Worm (Caenorhabditis elegans) whole organism, young adult: Measurements from ENCODE around the gene F42A9.11.

Source experiments
- B0019.2 ChIP-seq: fragments of 200-800 bp; sonication (Bioruptor generic); conservative IDR thresholded peaks from 2 replicates; pipeline ENCODE4 v1.3.6; 2022; ENCODE audit warnings: missing genetic modification reagents, missing genetic modification characterization, missing compliant biosample characterization
- B0261.1 ChIP-seq: sonication (generic microtip); optimal IDR thresholded peaks from 2 replicates; lab custom pipeline; 2016; ENCODE audit warnings: mild to moderate bottlenecking, missing genetic modification characterization, moderate library complexity, missing compliant biosample characterization
- F10E7.11 ChIP-seq: sonication (generic microtip); optimal IDR thresholded peaks from 2 replicates; lab custom pipeline; 2017; ENCODE audit warnings: mild to moderate bottlenecking, missing genetic modification characterization, moderate library complexity, missing compliant biosample characterization
- F22D6.2 ChIP-seq: sonication (generic microtip); optimal IDR thresholded peaks from 2 replicates; lab custom pipeline; 2016; ENCODE audit warnings: mild to moderate bottlenecking, missing genetic modification characterization, missing compliant biosample characterization
- F23B12.7 ChIP-seq: sonication (generic microtip); optimal IDR thresholded peaks from 2 replicates; lab custom pipeline; 2017; ENCODE audit warnings: missing genetic modification characterization, mild to moderate bottlenecking, missing compliant biosample characterization, antibody characterized with exemption, moderate library complexity; ENCODE audit not compliant: insufficient read depth
- F39B2.1 ChIP-seq: fragments of 200-800 bp; sonication (Bioruptor generic); IDR thresholded peaks from 2 replicates; pipeline ENCODE4 v1.3.6; 2022; ENCODE audit warnings: missing genetic modification reagents, missing genetic modification characterization, missing compliant biosample characterization
- F57A8.1 ChIP-seq: fragments of 200-800 bp; sonication (Bioruptor generic); optimal IDR thresholded peaks from 2 replicates; lab custom pipeline; 2018; ENCODE audit warnings: mild to moderate bottlenecking, missing genetic modification characterization, moderate library complexity, missing compliant biosample characterization
- T07F8.4 ChIP-seq: sonication (generic microtip); optimal IDR thresholded peaks from 2 replicates; lab custom pipeline; 2016; ENCODE audit warnings: mild to moderate bottlenecking, missing genetic modification characterization, moderate library complexity, missing compliant biosample characterization
- Y53F4B.3 ChIP-seq: fragments of 200-800 bp; sonication (Bioruptor generic); IDR thresholded peaks from 2 replicates; pipeline ENCODE4 v1.3.6; 2022; ENCODE audit warnings: missing genetic modification reagents, missing genetic modification characterization, missing compliant biosample characterization
- Y79H2A.3 ChIP-seq: fragments of 200-800 bp; sonication (Bioruptor generic); conservative IDR thresholded peaks from 2 replicates; pipeline ENCODE4 v1.3.6; 2022; ENCODE audit warnings: missing genetic modification reagents, missing genetic modification characterization, missing compliant biosample characterization
- akir-1 ChIP-seq: fragments of 200-800 bp; sonication (Bioruptor generic); optimal IDR thresholded peaks from 2 replicates; lab custom pipeline; 2018; ENCODE audit warnings: mild to moderate bottlenecking, missing genetic modification characterization, moderate library complexity, missing compliant biosample characterization
- aptf-3 ChIP-seq: fragments of 200-800 bp; sonication (Bioruptor generic); IDR thresholded peaks from 2 replicates; pipeline ENCODE4 v1.3.6; 2022; ENCODE audit warnings: missing genetic modification characterization, missing compliant biosample characterization
- cebp-1 ChIP-seq, 2 experiments: fragments of 200-800 bp in 1 of 2; sonication (Bioruptor generic) in 1 of 2; sonication (generic microtip) in 1 of 2; IDR thresholded peaks in 1 of 2; optimal IDR thresholded peaks in 1 of 2; 2 replicates each; pipeline versions ENCODE4 v1.3.6 to Lab custom; 2017 to 2022; ENCODE audit warnings: missing compliant biosample characterization in 2 of 2, missing genetic modification characterization in 2 of 2, mild to moderate bottlenecking in 1 of 2, missing genetic modification reagents in 1 of 2, moderate library complexity in 1 of 2
- ceh-40 ChIP-seq: fragments of 200-800 bp; sonication (Bioruptor generic); IDR thresholded peaks from 2 replicates; pipeline ENCODE4 v1.3.6; 2022; ENCODE audit warnings: missing genetic modification characterization, missing compliant biosample characterization
- ceh-58 ChIP-seq: fragments of 200-800 bp; sonication (Bioruptor generic); IDR thresholded peaks from 2 replicates; pipeline ENCODE4 v1.3.6; 2022; ENCODE audit warnings: missing genetic modification characterization, missing compliant biosample characterization
- ceh-79 ChIP-seq: sonication (generic microtip); optimal IDR thresholded peaks from 2 replicates; lab custom pipeline; 2017; ENCODE audit warnings: mild to moderate bottlenecking, missing genetic modification characterization, missing compliant biosample characterization
- dox-1 ChIP-seq: fragments of 200-800 bp; sonication (Bioruptor generic); IDR thresholded peaks from 2 replicates; pipeline ENCODE4 v1.3.6; 2022; ENCODE audit warnings: missing genetic modification reagents, missing genetic modification characterization, missing compliant biosample characterization
- dpff-1 ChIP-seq: sonication (generic microtip); optimal IDR thresholded peaks from 2 replicates; lab custom pipeline; 2017; ENCODE audit warnings: mild to moderate bottlenecking, missing genetic modification characterization, missing compliant biosample characterization
- efl-1 ChIP-seq: fragments of 150-350 bp; optimal IDR thresholded peaks from 2 replicates; lab custom pipeline; 2014; ENCODE audit warnings: missing biosample characterization, missing genetic modification reagents, missing genetic modification characterization
- hmg-1.2 ChIP-seq: fragments of 200-800 bp; sonication (Bioruptor generic); IDR thresholded peaks from 2 replicates; pipeline ENCODE4 v1.3.6; 2022; ENCODE audit warnings: missing genetic modification reagents, missing genetic modification characterization, missing compliant biosample characterization
- hrde-1 ChIP-seq: sonication (generic microtip); optimal IDR thresholded peaks from 2 replicates; lab custom pipeline; 2016; ENCODE audit warnings: missing genetic modification characterization, mild to moderate bottlenecking, missing compliant biosample characterization, moderate library complexity, missing genotype, missing genetic modification reagents, borderline replicate concordance
- let-607 ChIP-seq, 2 experiments: fragments of 200-800 bp in 1 of 2; sonication (Bioruptor generic) in 1 of 2; sonication (generic microtip) in 1 of 2; optimal IDR thresholded peaks; 2 replicates each; lab custom pipeline; 2016 to 2018; ENCODE audit warnings: mild to moderate bottlenecking in 2 of 2, missing compliant biosample characterization in 2 of 2, missing genetic modification characterization in 2 of 2, moderate library complexity in 2 of 2, missing genotype in 1 of 2
- lin-26 ChIP-seq: fragments of 200-800 bp; sonication (Bioruptor generic); IDR thresholded peaks from 2 replicates; pipeline ENCODE4 v1.3.6; 2022; ENCODE audit warnings: missing genetic modification reagents, missing genetic modification characterization, missing compliant biosample characterization
- lin-35 ChIP-seq, 3 experiments: fragments of 150-350 bp in 2 of 3; sonication (generic microtip) in 1 of 3; optimal IDR thresholded peaks; 2 replicates each; lab custom pipeline; 2014 to 2018; ENCODE audit warnings: missing biosample characterization in 3 of 3, missing genetic modification characterization in 3 of 3, missing genetic modification reagents in 3 of 3
- lir-1 ChIP-seq: fragments of 200-800 bp; sonication (Bioruptor generic); conservative IDR thresholded peaks from 2 replicates; pipeline ENCODE4 v1.3.6; 2022; ENCODE audit warnings: missing genetic modification reagents, missing genetic modification characterization, missing compliant biosample characterization
- lsl-1 ChIP-seq: fragments of 200-800 bp; sonication (Bioruptor generic); optimal IDR thresholded peaks from 2 replicates; lab custom pipeline; 2018; ENCODE audit warnings: mild to moderate bottlenecking, missing genetic modification characterization, moderate library complexity, missing compliant biosample characterization
- madf-8 ChIP-seq: fragments of 200-800 bp; sonication (Bioruptor generic); conservative IDR thresholded peaks from 2 replicates; pipeline ENCODE4 v1.3.6; 2022; ENCODE audit warnings: missing genetic modification reagents, missing genetic modification characterization, missing compliant biosample characterization
- mel-28 ChIP-seq: sonication (generic microtip); optimal IDR thresholded peaks from 2 replicates; lab custom pipeline; 2016; ENCODE audit warnings: borderline replicate concordance, mild to moderate bottlenecking, missing genetic modification characterization, missing compliant biosample characterization
- mxl-1 ChIP-seq: sonication (generic microtip); optimal IDR thresholded peaks from 2 replicates; lab custom pipeline; 2016; ENCODE audit warnings: missing genetic modification characterization, missing compliant biosample characterization
- nhr-120 ChIP-seq: fragments of 200-800 bp; sonication (Bioruptor generic); IDR thresholded peaks from 2 replicates; pipeline ENCODE4 v1.3.6; 2022; ENCODE audit warnings: missing genetic modification characterization, missing compliant biosample characterization
- nhr-27 ChIP-seq: fragments of 200-800 bp; sonication (Bioruptor generic); optimal IDR thresholded peaks from 2 replicates; lab custom pipeline; 2018; ENCODE audit warnings: mild to moderate bottlenecking, missing genetic modification characterization, moderate library complexity, missing compliant biosample characterization
- nhr-80 ChIP-seq: sonication (generic microtip); optimal IDR thresholded peaks from 2 replicates; lab custom pipeline; 2016; ENCODE audit warnings: missing genetic modification characterization, missing compliant biosample characterization
- nhr-90 ChIP-seq: sonication (generic microtip); optimal IDR thresholded peaks from 2 replicates; lab custom pipeline; 2016; ENCODE audit warnings: missing genotype, mild to moderate bottlenecking, missing genetic modification characterization, missing compliant biosample characterization
- rcor-1 ChIP-seq: fragments of 200-800 bp; sonication (Bioruptor generic); IDR thresholded peaks from 2 replicates; pipeline ENCODE4 v1.3.6; 2022; ENCODE audit warnings: missing genetic modification reagents, missing genetic modification characterization, missing compliant biosample characterization
- rec-8 ChIP-seq, 2 experiments: sonication (generic microtip); optimal IDR thresholded peaks; 2 replicates each; lab custom pipeline; 2016; ENCODE audit warnings: mild to moderate bottlenecking in 2 of 2, missing genetic modification characterization in 2 of 2, missing genetic modification reagents in 2 of 2, missing genotype in 2 of 2, missing biosample characterization in 1 of 2, missing compliant biosample characterization in 1 of 2, moderate library complexity in 1 of 2
- repo-1 ChIP-seq: sonication (generic microtip); optimal IDR thresholded peaks from 2 replicates; lab custom pipeline; 2017; ENCODE audit warnings: mild to moderate bottlenecking, missing genetic modification characterization, missing compliant biosample characterization
- sea-2 ChIP-seq: fragments of 200-800 bp; sonication (Bioruptor generic); IDR thresholded peaks from 2 replicates; pipeline ENCODE4 v1.3.6; 2022; ENCODE audit warnings: missing genetic modification characterization, missing compliant biosample characterization
- somi-1 ChIP-seq: fragments of 200-800 bp; sonication (Bioruptor generic); optimal IDR thresholded peaks from 2 replicates; lab custom pipeline; 2018; ENCODE audit warnings: mild to moderate bottlenecking, missing genetic modification characterization, missing compliant biosample characterization
- zim-3 ChIP-seq: sonication (generic microtip); optimal IDR thresholded peaks from 2 replicates; lab custom pipeline; 2017; ENCODE audit warnings: mild to moderate bottlenecking, missing genetic modification characterization, moderate library complexity, missing compliant biosample characterization
- ztf-28 ChIP-seq: fragments of 200-800 bp; sonication (Bioruptor generic); IDR thresholded peaks from 2 replicates; pipeline ENCODE4 v1.3.6; 2022; ENCODE audit warnings: missing genetic modification reagents, missing genetic modification characterization, missing compliant biosample characterization
- ztf-3 ChIP-seq: fragments of 200-800 bp; sonication (Bioruptor generic); optimal IDR thresholded peaks from 2 replicates; lab custom pipeline; 2018; ENCODE audit warnings: mild to moderate bottlenecking, missing genetic modification characterization, missing compliant biosample characterization

Gene F42A9.11

DNA sequence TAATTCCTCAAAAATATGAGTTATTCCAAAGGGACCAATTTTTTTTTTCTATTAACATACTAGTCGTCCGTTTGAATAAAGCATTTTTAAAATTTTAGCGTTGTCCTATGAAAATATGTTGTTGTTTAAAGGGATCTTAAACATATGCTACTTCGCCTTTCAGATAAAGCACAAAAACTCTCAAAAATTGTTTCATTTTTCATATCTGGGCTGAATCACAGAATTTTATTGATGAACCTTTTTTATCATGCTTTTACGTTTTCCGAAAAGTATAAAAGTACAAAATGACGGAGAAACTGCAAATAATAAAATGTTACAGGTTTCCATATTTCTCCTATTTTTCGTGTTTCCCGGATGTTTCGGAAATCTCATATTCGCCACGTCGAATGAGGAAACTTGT lies 31.7 kb upstream of the F42A9.11 start, which contains the start of gene clec-181 (continued):
- TF ChIP-seq ceh-58 (GFP tag; lab: Robert Waterston, UW) = no peak

DNA sequence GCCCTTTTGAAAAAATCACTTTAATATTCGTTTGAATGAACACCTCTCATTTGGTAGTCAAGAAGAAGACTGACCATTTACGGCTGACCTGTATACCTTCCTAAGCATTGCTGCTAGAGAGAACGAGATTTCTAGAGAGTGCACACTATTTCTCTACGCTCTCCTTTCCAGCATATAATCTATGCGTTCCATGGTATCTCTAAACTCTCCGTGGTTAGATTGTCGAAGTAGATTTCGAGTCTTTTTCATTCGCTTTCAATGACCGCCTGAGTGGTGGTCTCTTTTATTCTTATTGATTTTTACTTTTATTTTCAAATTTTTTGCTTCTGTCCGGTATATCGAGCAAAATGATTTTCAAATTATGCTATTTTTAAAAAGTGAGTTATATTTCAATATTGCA lies 29.9 kb upstream of the F42A9.11 start:
- TF ChIP-seq ztf-28 (GFP tag; lab: Robert Waterston, UW) (no peak), F23B12.7 (no peak), dpff-1 (tag; lab: Kevin White, UChicago) (no peak), zim-3 (no peak), let-607 (tag; optimal IDR thresholded peaks at IDR 0.05; lab: Kevin White, UChicago) (no peak), mxl-1 (no peak), mel-28 (no peak), nhr-120 (GFP tag; lab: Robert Waterston, UW) (no peak), F22D6.2 (no peak), F57A8.1 (GFP tag; lab: Kevin White, UChicago) (no peak), efl-1 (GFP tag; lab: Kevin White, UChicago) (no peak), hrde-1 (tag; lab: Kevin White, UChicago) (no peak), repo-1 (tag; lab: Kevin White, UChicago) (no peak), F10E7.11 (no peak), nhr-90 (tag; lab: Kevin White, UChicago) (no peak), nhr-80 (tag; lab: Kevin White, UChicago) (no peak), rcor-1 (GFP tag; lab: Robert Waterston, UW) (no peak), dox-1 (GFP tag; lab: Robert Waterston, UW) (no peak), T07F8.4 (tag; lab: Kevin White, UChicago) (no peak), lsl-1 (GFP tag; lab: Kevin White, UChicago) (no peak)

DNA sequence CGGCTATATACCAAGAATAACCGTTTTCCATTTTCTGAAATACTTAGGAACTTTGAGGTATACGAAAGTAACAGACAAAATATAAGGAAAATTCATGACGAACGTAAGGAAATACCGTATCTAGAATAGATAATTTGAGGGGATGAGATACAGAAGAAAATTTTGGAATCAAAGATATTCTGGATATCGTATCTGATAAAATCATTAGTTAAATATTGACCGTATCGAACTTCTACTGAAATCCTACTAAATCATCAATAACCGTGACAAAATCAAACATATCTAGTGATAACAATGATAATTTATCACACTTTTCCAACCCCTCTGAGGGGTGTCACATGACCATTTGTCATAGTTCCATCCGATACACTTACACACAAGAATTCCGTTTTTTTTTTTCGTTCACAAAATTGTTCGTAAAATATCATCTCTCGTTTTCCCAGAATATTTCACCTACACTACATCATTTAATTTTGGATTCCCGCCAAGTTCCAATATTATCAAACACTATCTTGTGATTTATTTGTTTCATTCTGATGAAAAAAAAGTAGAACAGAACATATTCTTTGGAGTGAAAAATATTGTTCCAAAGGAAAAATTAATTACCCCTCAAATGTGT lies 26.6 kb upstream of the F42A9.11 start, which contains the start of gene Y59H11AR.4:
Gene Y59H11AR.4, minus strand, starts transcription at position 51 of the 619 bp plus-strand sequence.
- TF ChIP-seq somi-1 (GFP tag; lab: Kevin White, UChicago) (no peak), lir-1 (no peak), ztf-3 (GFP tag; lab: Kevin White, UChicago) (no peak), B0261.1 (tag; lab: Kevin White, UChicago) (no peak), lin-26 (GFP tag; lab: Robert Waterston, UW) (no peak), rec-8 (tag; optimal IDR thresholded peaks at IDR 0.05; lab: Kevin White, UChicago) (no peak), ceh-40 (GFP tag; lab: Robert Waterston, UW) (no peak), mxl-1 (no peak), lin-35 (GFP tag; optimal IDR thresholded peaks at IDR 0.05; lab: Kevin White, UChicago) (no peak), cebp-1 (GFP tag; IDR thresholded peaks at IDR 0.05; lab: Robert Waterston, UW) (no peak), cebp-1 (tag; optimal IDR thresholded peaks at IDR 0.05; lab: Kevin White, UChicago) (no peak), Y53F4B.3 (GFP tag; lab: Robert Waterston, UW) (no peak)

DNA sequence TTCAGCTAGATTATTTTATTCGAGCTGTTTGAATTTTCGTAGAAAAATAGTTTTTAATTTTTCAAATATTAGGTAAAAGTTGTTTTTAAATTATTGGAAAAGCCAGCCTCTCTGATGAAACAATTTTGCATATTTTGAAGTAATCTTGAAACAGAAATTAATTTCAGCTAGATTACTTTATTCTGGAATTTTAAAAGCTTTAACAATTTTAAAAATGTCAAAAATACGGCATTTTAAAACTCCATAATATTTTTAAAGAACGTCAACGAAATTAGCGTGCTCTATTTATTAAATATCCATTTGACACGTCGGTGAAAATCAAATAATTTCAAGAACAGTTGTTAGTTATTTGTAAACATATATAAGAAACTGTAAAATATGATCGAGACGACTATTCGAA lies 24.6 kb upstream of the F42A9.11 start, which contains the start of gene Y59H11AR.10:
Gene Y59H11AR.10, plus strand, starts transcription at position 301 of the 400 bp plus-strand sequence.
- no peak for TF ChIP-seq sea-2 (GFP tag; lab: Robert Waterston, UW)
- TF ChIP-seq rec-8 (tag; optimal IDR thresholded peaks at IDR 0.05; lab: Kevin White, UChicago) = no peak
- no peak for TF ChIP-seq F39B2.1 (GFP tag; lab: Robert Waterston, UW)
- no peak for TF ChIP-seq B0019.2 (GFP tag; lab: Robert Waterston, UW)
- TF ChIP-seq Y79H2A.3 (GFP tag; lab: Robert Waterston, UW) = no peak
- no peak for TF ChIP-seq hmg-1.2 (GFP tag; lab: Robert Waterston, UW)
- no peak for TF ChIP-seq nhr-27
- TF ChIP-seq ceh-79 = no peak
- no peak for TF ChIP-seq aptf-3 (GFP tag; lab: Robert Waterston, UW)
- no peak for TF ChIP-seq madf-8
- no peak for TF ChIP-seq somi-1 (GFP tag; lab: Kevin White, UChicago)
- TF ChIP-seq akir-1 = no peak
